Fruit fly (Drosophila melanogaster) S2 (cell line): Measurements from ENCODE around the gene CG11878.

Experiments
- CG8478 ChIP-seq: fragments of >200 bp; optimal IDR thresholded peaks from 2 replicates; lab custom pipeline; 2018
- CTCF ChIP-seq, 2 experiments: fragments of >200 bp; optimal IDR thresholded peaks; 2 replicates each; lab custom pipeline; 2018

dm6 chr3R:25245052-25245813, 28.4 kb upstream of the CG11878 start, which contains the start of gene bam:
- TF ChIP-seq CTCF (optimal IDR thresholded peaks at IDR 0.05; lab: Kevin White, UChicago) (peak; percentile 34 to 61), CG8478 (lab: Kevin White, UChicago) (no peak)
